Fruit fly (Drosophila melanogaster) whole organism, wandering third instar larva: ENCODE data around the gene CG42296.

Source experiments
- Abd-B ChIP-seq: fragments of >200 bp; optimal IDR thresholded peaks from 2 replicates; lab custom pipeline; 2017; ENCODE audit warnings: missing biosample characterization, missing genetic modification characterization
- CG32264 ChIP-seq: fragments of 200-800 bp; sonication (Bioruptor generic); optimal IDR thresholded peaks from 2 replicates; lab custom pipeline; 2016; ENCODE audit warnings: missing biosample characterization, missing genetic modification characterization
- CG9705 ChIP-seq: fragments of 200-800 bp; sonication (Bioruptor generic); optimal IDR thresholded peaks from 2 replicates; lab custom pipeline; 2018; ENCODE audit warnings: missing biosample characterization, mild to moderate bottlenecking, missing genetic modification characterization
- CrebA ChIP-seq: fragments of 200-800 bp; sonication (Bioruptor generic); optimal IDR thresholded peaks from 2 replicates; lab custom pipeline; 2016; ENCODE audit warnings: missing biosample characterization, mild to moderate bottlenecking, missing genetic modification characterization, borderline replicate concordance
- Dfd ChIP-seq: fragments of >200 bp; optimal IDR thresholded peaks from 2 replicates; lab custom pipeline; 2017; ENCODE audit warnings: missing biosample characterization, missing genetic modification characterization
- Dif ChIP-seq: fragments of 200-275, 200-300 bp; sonication (Bioruptor generic); optimal IDR thresholded peaks from 2 replicates; lab custom pipeline; 2018; ENCODE audit warnings: missing biosample characterization, missing genetic modification characterization; ENCODE audit not compliant: partially characterized antibody
- GATAd ChIP-seq: sonication (Bioruptor generic); optimal IDR thresholded peaks from 2 replicates; lab custom pipeline; 2016; ENCODE audit warnings: missing biosample characterization, missing genetic modification characterization
- HLH106 ChIP-seq: fragments of 200-800 bp; optimal IDR thresholded peaks from 3 replicates; lab custom pipeline; 2019; ENCODE audit warnings: missing biosample characterization, mild to moderate bottlenecking, missing genetic modification characterization, moderate library complexity
- Hnf4 ChIP-seq: fragments of 200-800 bp; sonication (Bioruptor generic); optimal IDR thresholded peaks from 2 replicates; lab custom pipeline; 2016; ENCODE audit warnings: missing biosample characterization, mild to moderate bottlenecking, missing genetic modification characterization
- Hr78 ChIP-seq: fragments of >200 bp; optimal IDR thresholded peaks from 2 replicates; lab custom pipeline; 2017; ENCODE audit warnings: missing biosample characterization, missing genetic modification characterization
- Hr83 ChIP-seq: fragments of 200-300 bp; sonication (Bioruptor generic); optimal IDR thresholded peaks from 2 replicates; lab custom pipeline; 2016; ENCODE audit warnings: missing biosample characterization, mild to moderate bottlenecking, missing genetic modification characterization, moderate library complexity; ENCODE audit not compliant: poor library complexity, severe bottlenecking
- Jra ChIP-seq: sonication (Bioruptor generic); optimal IDR thresholded peaks from 2 replicates; lab custom pipeline; 2016; ENCODE audit warnings: missing biosample characterization, missing genetic modification characterization
- Mio ChIP-seq: sonication (Bioruptor generic); optimal IDR thresholded peaks from 2 replicates; lab custom pipeline; 2016; ENCODE audit warnings: missing biosample characterization, missing genetic modification characterization
- Myc ChIP-seq: fragments of >200 bp; optimal IDR thresholded peaks from 2 replicates; lab custom pipeline; 2017
- N ChIP-seq: fragments of >200 bp; optimal IDR thresholded peaks from 2 replicates; lab custom pipeline; 2018; ENCODE audit warnings: missing biosample characterization, missing external identifiers, missing genetic modification characterization
- OdsH ChIP-seq: fragments of 200-800 bp; sonication (Bioruptor generic); optimal IDR thresholded peaks from 2 replicates; lab custom pipeline; 2016; ENCODE audit warnings: missing biosample characterization, mild to moderate bottlenecking, missing genetic modification characterization
- Rel ChIP-seq, 2 experiments: fragments of 200-800 bp; sonication (Bioruptor generic) in 1 of 2; optimal IDR thresholded peaks; 2 replicates in 1 of 2; 3 replicates in 1 of 2; lab custom pipeline; 2016 to 2019; ENCODE audit warnings: mild to moderate bottlenecking in 2 of 2, missing biosample characterization in 2 of 2, missing genetic modification characterization in 2 of 2, moderate library complexity in 1 of 2
- Sp1 ChIP-seq: fragments of 200-800 bp; sonication (Bioruptor generic); optimal IDR thresholded peaks from 3 replicates; lab custom pipeline; 2019; ENCODE audit warnings: missing biosample characterization, mild to moderate bottlenecking, missing genetic modification characterization, moderate library complexity
- Vsx2 ChIP-seq: fragments of 200-300, 225-300 bp; sonication (Bioruptor generic); optimal IDR thresholded peaks from 2 replicates; lab custom pipeline; 2018; ENCODE audit warnings: missing biosample characterization, missing genetic modification characterization; ENCODE audit not compliant: partially characterized antibody
- br ChIP-seq: fragments of 200-800 bp; sonication (Bioruptor generic); optimal IDR thresholded peaks from 2 replicates; lab custom pipeline; 2016; ENCODE audit warnings: missing biosample characterization, missing genetic modification characterization
- brk ChIP-seq: fragments of 200-800 bp; sonication (Bioruptor generic); optimal IDR thresholded peaks from 2 replicates; lab custom pipeline; 2016; ENCODE audit warnings: missing biosample characterization, mild to moderate bottlenecking, missing genetic modification characterization
- dl ChIP-seq, 2 experiments: fragments of 175-275, 200-275 bp in 1 of 2; fragments of 200-275 bp in 1 of 2; sonication (Bioruptor generic); optimal IDR thresholded peaks; lab custom pipeline; 2018; ENCODE audit warnings: mild to moderate bottlenecking in 2 of 2, missing biosample characterization in 2 of 2, missing genetic modification characterization in 2 of 2, moderate library complexity in 2 of 2; ENCODE audit not compliant: partially characterized antibody in 2 of 2, insufficient read depth in 1 of 2
- dmrt93B ChIP-seq: fragments of 200-800 bp; sonication (Bioruptor generic); optimal IDR thresholded peaks from 2 replicates; lab custom pipeline; 2018; ENCODE audit warnings: missing biosample characterization, mild to moderate bottlenecking, missing genetic modification characterization
- dsf ChIP-seq: sonication (Bioruptor generic); optimal IDR thresholded peaks from 2 replicates; lab custom pipeline; 2016; ENCODE audit warnings: missing biosample characterization, missing genetic modification characterization, borderline replicate concordance
- ey ChIP-seq: fragments of 200-800 bp; sonication (Bioruptor generic); optimal IDR thresholded peaks from 2 replicates; lab custom pipeline; 2016; ENCODE audit warnings: missing biosample characterization, missing genetic modification characterization
- foxo ChIP-seq, 2 experiments: fragments of 200-800 bp; sonication (Bioruptor generic); optimal IDR thresholded peaks; 2 replicates in 1 of 2; 3 replicates in 1 of 2; lab custom pipeline; 2016 to 2017; ENCODE audit warnings: missing biosample characterization in 2 of 2, missing genetic modification characterization in 2 of 2
- fru ChIP-seq: fragments of 200-800 bp; sonication (Bioruptor generic); optimal IDR thresholded peaks from 3 replicates; lab custom pipeline; 2016; ENCODE audit warnings: missing biosample characterization, mild to moderate bottlenecking, missing genetic modification characterization
- h ChIP-seq: fragments of 200-800 bp; sonication (Bioruptor generic); optimal IDR thresholded peaks from 3 replicates; lab custom pipeline; 2016; ENCODE audit warnings: missing biosample characterization, mild to moderate bottlenecking, missing genetic modification characterization
- jim ChIP-seq: fragments of 175-275, 200-325 bp; sonication (Bioruptor generic); optimal IDR thresholded peaks from 2 replicates; lab custom pipeline; 2016; ENCODE audit warnings: missing biosample characterization, mild to moderate bottlenecking, missing genetic modification characterization
- lola ChIP-seq: fragments of >200 bp; optimal IDR thresholded peaks from 2 replicates; lab custom pipeline; 2017; ENCODE audit warnings: missing biosample characterization, missing genetic modification characterization
- pan ChIP-seq: fragments of >200 bp; optimal IDR thresholded peaks from 2 replicates; lab custom pipeline; 2017
- psq ChIP-seq: fragments of 200-800 bp; sonication (Bioruptor generic); optimal IDR thresholded peaks from 3 replicates; lab custom pipeline; 2017; ENCODE audit warnings: missing biosample characterization, mild to moderate bottlenecking, missing genetic modification characterization, moderate library complexity
- rgr ChIP-seq: fragments of 200-800 bp; sonication (Bioruptor generic); optimal IDR thresholded peaks from 3 replicates; lab custom pipeline; 2016; ENCODE audit warnings: missing biosample characterization, mild to moderate bottlenecking, missing genetic modification characterization
- sage ChIP-seq: fragments of 200-800 bp; sonication (Bioruptor generic); optimal IDR thresholded peaks from 2 replicates; lab custom pipeline; 2016; ENCODE audit warnings: missing biosample characterization, mild to moderate bottlenecking, missing genetic modification characterization
- sv ChIP-seq: fragments of 200-800 bp; sonication (Bioruptor generic); optimal IDR thresholded peaks from 3 replicates; lab custom pipeline; 2016; ENCODE audit warnings: missing biosample characterization, missing genetic modification characterization
- tai ChIP-seq: sonication (Bioruptor generic); optimal IDR thresholded peaks from 2 replicates; lab custom pipeline; 2016; ENCODE audit warnings: missing biosample characterization, missing genetic modification characterization
- usp ChIP-seq: fragments of >200 bp; optimal IDR thresholded peaks from 2 replicates; lab custom pipeline; 2017; ENCODE audit warnings: missing biosample characterization, missing genetic modification characterization
- woc ChIP-seq: sonication (Bioruptor generic); optimal IDR thresholded peaks from 2 replicates; lab custom pipeline; 2016; ENCODE audit warnings: missing biosample characterization, mild to moderate bottlenecking, missing genetic modification characterization

Gene CG42296

DNA sequence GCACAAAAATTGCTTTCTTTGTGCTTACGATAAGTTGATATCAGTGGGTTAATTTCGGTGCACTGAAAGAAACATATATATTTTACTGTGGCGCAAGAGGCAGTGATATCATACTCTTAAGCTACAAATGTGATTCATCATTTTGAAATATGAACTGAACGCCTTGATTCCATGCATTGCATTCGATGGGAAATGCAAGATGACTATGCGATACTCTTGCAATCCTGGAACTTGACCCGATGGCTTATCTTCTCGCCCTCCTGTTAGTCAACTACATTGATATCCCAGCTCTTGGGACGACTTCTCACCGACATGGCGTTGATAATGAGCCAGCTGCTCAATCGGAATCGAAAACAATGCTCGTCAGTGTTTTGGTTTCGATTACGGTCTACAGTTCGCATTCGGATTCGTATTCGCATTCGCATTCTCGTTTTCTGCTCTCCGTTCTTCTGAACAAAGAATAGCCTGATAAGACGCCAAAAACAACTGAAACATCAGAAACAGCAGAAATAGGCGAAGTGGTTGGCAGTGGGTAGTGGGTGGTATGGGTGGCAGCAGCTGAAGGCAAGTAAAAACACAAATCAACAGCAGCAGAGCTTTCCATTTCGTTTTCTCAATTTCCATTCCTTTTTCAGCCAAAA is 46.4 kb downstream of the CG42296 start:
- TF ChIP-seq pan (no peak), brk (GFP tag; lab: Kevin White, UChicago) (no peak), Rel (GFP tag; optimal IDR thresholded peaks at IDR 0.05; lab: Kevin White, UChicago) (peak; percentile 3), Rel (tag; optimal IDR thresholded peaks at IDR 0.05; lab: Kevin White, UChicago) (peak; percentile 43), Hnf4 (peak; percentile 33), CrebA (no peak), tai (GFP tag; lab: Kevin White, UChicago) (no peak), GATAd (GFP tag; lab: Kevin White, UChicago) (no peak), HLH106 (peak; percentile 1), sv (GFP tag; lab: Kevin White, UChicago) (no peak), Dfd (GFP tag; lab: Kevin White, UChicago) (no peak), dl (GFP tag; optimal IDR thresholded peaks at IDR 0.05; lab: Kevin White, UChicago; ENCODE audit: insufficient read depth in 1 of 2, partially characterized antibody in 2 of 2) (peak in 1 of 2 experiments; percentile 22), dsf (GFP tag; lab: Kevin White, UChicago) (no peak), CG9705 (GFP tag; lab: Kevin White, UChicago) (no peak), foxo (GFP tag; optimal IDR thresholded peaks at IDR 0.05; lab: Kevin White, UChicago) (peak in 1 of 2 experiments; percentile 27), Myc (lab: Kevin White, UChicago) (no peak), Abd-B (GFP tag; lab: Kevin White, UChicago) (no peak), N (GFP tag; lab: Kevin White, UChicago) (no peak), Sp1 (GFP tag; lab: Kevin White, UChicago) (peak; percentile 20), Hr83 (peak; percentile 49), jim (GFP tag; lab: Kevin White, UChicago) (no peak), Hr78 (GFP tag; lab: Kevin White, UChicago) (no peak), br (GFP tag; lab: Kevin White, UChicago) (peak; percentile 37), rgr (GFP tag; lab: Kevin White, UChicago) (peak; percentile 47), ey (GFP tag; lab: Kevin White, UChicago) (peak; percentile 45), psq (peak; percentile 87), fru (GFP tag; lab: Kevin White, UChicago) (peak; percentile 16), CG32264 (GFP tag; lab: Kevin White, UChicago) (no peak), woc (no peak), Jra (GFP tag; lab: Kevin White, UChicago) (peak; percentile 70), usp (GFP tag; lab: Kevin White, UChicago) (no peak), Dif (GFP tag; lab: Kevin White, UChicago) (peak; percentile 1), h (peak; percentile 65), lola (no peak), Vsx2 (GFP tag; lab: Kevin White, UChicago) (no peak), Mio (no peak), sage (GFP tag; lab: Kevin White, UChicago) (no peak), dmrt93B (GFP tag; lab: Kevin White, UChicago) (no peak), OdsH (GFP tag; lab: Kevin White, UChicago) (peak; percentile 21)

- TF ChIP-seq Dif (GFP tag; lab: Kevin White, UChicago), result peak; percentile 4
- no peak for TF ChIP-seq CG32264 (GFP tag; lab: Kevin White, UChicago)
- peak; percentile 11 to 29 for TF ChIP-seq dl (GFP tag; optimal IDR thresholded peaks at IDR 0.05; lab: Kevin White, UChicago; ENCODE audit: insufficient read depth in 1 of 2, partially characterized antibody in 2 of 2)
Observed at dm6 chr2L:1988192-1988561, 47.7 kb downstream of the CG42296 start, which contains the start of gene Npc2a. Gene Npc2a (plus strand): TSS chr2L:1988290.
